Worm (Caenorhabditis elegans): ENCODE results near the gene C28A5.2.

The C28A5.2 gene

DNA sequence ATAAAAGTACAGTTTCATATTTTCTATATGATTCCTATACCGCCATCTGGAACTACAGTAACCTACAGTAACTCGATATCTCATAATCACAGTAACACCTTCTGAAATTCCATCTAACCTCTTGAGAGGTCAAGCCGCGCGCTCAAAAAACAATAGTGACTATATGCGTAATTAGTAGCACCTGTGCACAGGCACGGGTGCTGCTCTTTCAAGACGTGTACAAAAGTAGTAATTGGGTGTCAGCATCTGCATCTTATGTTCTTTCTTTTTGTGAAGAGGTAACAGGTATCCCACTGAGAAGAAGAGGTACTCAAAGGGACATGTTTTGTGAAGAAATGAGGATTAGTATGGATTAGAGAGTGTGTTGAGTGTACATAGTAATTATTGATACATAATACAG lies 22.0 kb upstream of the C28A5.2 start:
- TF ChIP-seq egl-5 (tag; optimal IDR thresholded peaks at IDR 0.05) (no peak), tbx-2 (tag; optimal IDR thresholded peaks at IDR 0.05) (no peak), ama-1 (optimal IDR thresholded peaks at IDR 0.05) (no peak), nhr-67 (tag; optimal IDR thresholded peaks at IDR 0.05) (no peak), elt-2 (tag; optimal IDR thresholded peaks at IDR 0.05) (no peak), nhr-25 (tag; optimal IDR thresholded peaks at IDR 0.05) (no peak), snpc-4 (tag; optimal IDR thresholded peaks at IDR 0.05) (no peak), mdl-1 (tag; optimal IDR thresholded peaks at IDR 0.05) (no peak), nfya-1 (tag; optimal IDR thresholded peaks at IDR 0.05; ENCODE audit: insufficient read depth) (no peak), R02D3.7 (tag; optimal IDR thresholded peaks at IDR 0.05) (no peak), elt-3 (tag; optimal IDR thresholded peaks at IDR 0.05) (no peak), nhr-43 (tag; optimal IDR thresholded peaks at IDR 0.05; ENCODE audit: poor library complexity, severe bottlenecking) (no peak), mml-1 (tag; optimal IDR thresholded peaks at IDR 0.05) (no peak), lin-39 (tag; optimal IDR thresholded peaks at IDR 0.05) (no peak), nhr-28 (tag; optimal IDR thresholded peaks at IDR 0.05) (no peak), ceh-9 (tag; optimal IDR thresholded peaks at IDR 0.05) (no peak), nhr-12 (tag; optimal IDR thresholded peaks at IDR 0.05) (no peak)

DNA sequence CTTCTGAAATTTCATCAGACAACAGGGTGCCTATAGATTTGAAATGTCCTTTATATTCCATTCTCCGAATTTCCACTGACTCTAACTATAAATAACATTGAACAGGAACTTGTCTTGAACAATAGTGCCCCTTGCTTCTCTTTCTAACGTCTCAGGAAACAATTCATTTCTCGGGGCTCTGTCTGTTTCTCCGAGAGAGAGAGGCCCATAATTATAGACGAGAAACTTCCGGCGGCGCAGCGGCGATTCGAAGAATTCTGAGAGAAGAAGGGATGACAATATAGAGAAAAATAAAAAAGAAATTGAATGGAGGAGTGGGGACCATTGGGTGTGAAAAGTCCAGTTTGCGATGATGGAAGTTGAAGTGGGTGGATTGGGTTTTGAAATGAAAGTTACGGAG lies 20.9 kb upstream of the C28A5.2 start:
- TF ChIP-seq ceh-16 (tag; optimal IDR thresholded peaks at IDR 0.05) (no peak), tbx-2 (tag; optimal IDR thresholded peaks at IDR 0.05) (peak; percentile 22), unc-62 (GFP tag; optimal IDR thresholded peaks at IDR 0.05) (no peak), aly-2 (tag; optimal IDR thresholded peaks at IDR 0.05) (no peak), lin-39 (tag; optimal IDR thresholded peaks at IDR 0.05) (peak; percentile 72), nhr-67 (tag; optimal IDR thresholded peaks at IDR 0.05) (no peak), sea-2 (GFP tag; optimal IDR thresholded peaks at IDR 0.05) (no peak), pqm-1 (tag; optimal IDR thresholded peaks at IDR 0.05) (no peak), nhr-76 (tag; optimal IDR thresholded peaks at IDR 0.05) (no peak)

DNA sequence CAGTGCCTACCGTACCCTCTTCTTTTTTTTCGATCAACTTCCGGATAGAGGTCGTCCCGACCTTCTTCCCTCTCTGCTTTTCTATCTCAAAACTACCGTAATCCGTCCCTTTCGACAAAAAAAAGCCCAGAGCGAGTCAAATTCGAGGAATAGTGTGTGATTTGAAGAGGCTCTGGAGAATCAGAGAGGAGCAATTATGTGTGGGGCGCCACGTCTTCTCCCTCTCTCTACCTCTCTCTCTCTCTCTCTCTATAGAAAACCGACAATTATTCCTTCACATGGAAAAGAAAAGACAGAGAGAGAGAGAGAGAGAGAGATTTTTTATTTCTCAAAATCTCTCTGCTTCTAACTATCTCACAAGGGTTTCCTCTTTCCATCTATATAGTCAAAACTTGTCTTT lies 17.2 kb upstream of the C28A5.2 start:
- TF ChIP-seq nhr-237 (tag; optimal IDR thresholded peaks at IDR 0.05) (no peak), nhr-25 (tag; optimal IDR thresholded peaks at IDR 0.05) (peak; percentile 15), ama-1 (optimal IDR thresholded peaks at IDR 0.05) (no peak), aly-2 (tag; optimal IDR thresholded peaks at IDR 0.05) (no peak), sea-2 (GFP tag; optimal IDR thresholded peaks at IDR 0.05) (no peak), nfya-1 (tag; optimal IDR thresholded peaks at IDR 0.05; ENCODE audit: insufficient read depth) (peak; percentile 63), lin-15B (tag; optimal IDR thresholded peaks at IDR 0.05) (no peak), fkh-2 (tag; optimal IDR thresholded peaks at IDR 0.05) (no peak), eor-1 (tag; optimal IDR thresholded peaks at IDR 0.05) (no peak), nhr-23 (tag; optimal IDR thresholded peaks at IDR 0.05) (peak; percentile 40), zag-1 (tag; optimal IDR thresholded peaks at IDR 0.05) (no peak), ztf-11 (tag; optimal IDR thresholded peaks at IDR 0.05) (no peak), hmg-11 (tag; optimal IDR thresholded peaks at IDR 0.05) (no peak)

DNA sequence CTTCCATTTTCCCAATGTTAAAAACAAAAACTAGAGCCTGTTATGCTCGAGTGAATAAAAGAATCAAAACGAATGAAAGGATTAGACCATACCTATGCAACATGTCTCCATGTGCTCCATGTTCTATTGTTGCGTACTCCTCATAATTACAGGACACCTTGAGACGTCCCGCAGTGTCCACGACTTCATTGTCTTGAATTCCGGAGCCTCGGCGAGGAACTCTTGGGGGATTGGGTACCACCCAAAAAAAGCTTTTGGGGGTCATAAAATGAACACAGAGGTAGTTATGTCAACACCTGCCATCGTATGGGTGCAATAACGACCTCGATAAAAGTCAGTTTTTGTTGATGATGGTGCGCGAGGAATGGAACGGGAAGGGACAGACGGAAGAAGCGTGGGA lies 15.6 kb upstream of the C28A5.2 start:
- TF ChIP-seq lin-15B (tag; optimal IDR thresholded peaks at IDR 0.05) = no peak

DNA sequence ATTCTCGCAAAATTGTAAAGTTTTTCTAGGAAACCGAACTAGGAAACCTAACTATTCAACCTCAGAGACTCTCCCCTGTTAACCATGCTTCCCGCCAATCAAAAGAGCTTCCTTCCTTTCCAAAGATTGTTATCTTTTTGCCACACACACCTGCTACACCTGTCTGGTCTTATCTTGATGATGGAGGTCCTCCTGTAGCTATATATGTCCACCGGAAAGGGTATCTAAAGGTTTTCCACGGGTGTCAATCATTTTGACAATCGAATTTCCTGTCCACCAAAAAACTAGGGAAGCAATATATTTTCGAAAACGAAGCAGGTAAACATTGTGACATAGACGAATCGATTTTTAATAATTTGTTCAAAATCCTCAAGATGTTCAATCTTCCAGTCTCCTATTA lies 14.4 kb upstream of the C28A5.2 start:
- TF ChIP-seq daf-12 (tag; optimal IDR thresholded peaks at IDR 0.05) (no peak), elt-1 (tag; optimal IDR thresholded peaks at IDR 0.05) (peak; percentile 76), skn-1 (tag; optimal IDR thresholded peaks at IDR 0.05) (no peak), nhr-25 (tag; optimal IDR thresholded peaks at IDR 0.05) (peak; percentile 2), nhr-12 (tag; optimal IDR thresholded peaks at IDR 0.05) (no peak), mml-1 (tag; optimal IDR thresholded peaks at IDR 0.05) (no peak), aly-2 (tag; optimal IDR thresholded peaks at IDR 0.05) (no peak), unc-62 (GFP tag; optimal IDR thresholded peaks at IDR 0.05) (peak; percentile 10)

DNA sequence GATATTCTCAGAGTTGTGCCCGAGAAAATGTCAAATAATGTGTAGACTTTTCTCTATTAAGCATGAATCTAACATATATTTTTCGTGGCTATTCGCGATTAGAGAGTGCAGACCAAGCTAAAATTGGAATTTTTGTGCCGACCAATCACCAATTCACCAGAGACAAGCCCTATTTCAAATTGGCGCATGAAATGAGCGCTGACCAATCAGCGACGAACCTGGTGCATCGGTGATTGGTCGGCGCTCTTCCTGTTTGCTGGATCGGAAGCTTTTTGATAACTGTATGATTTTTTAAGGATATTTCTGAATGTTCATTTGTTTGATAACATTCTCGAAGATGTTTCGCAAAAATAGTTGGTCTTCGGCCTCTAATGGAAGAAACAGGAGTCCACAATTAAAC lies 14.0 kb upstream of the C28A5.2 start:
- TF ChIP-seq fkh-10 (GFP tag; optimal IDR thresholded peaks at IDR 0.05) (no peak), nfya-1 (tag; optimal IDR thresholded peaks at IDR 0.05; ENCODE audit: insufficient read depth) (peak; percentile 76)
